Worm (Caenorhabditis elegans) whole organism, L2 larva: ENCODE measurements around the gene clec-145.

Experiments
- C34F6.9 ChIP-seq: fragments of 150-350 bp; optimal IDR thresholded peaks from 2 replicates; lab custom pipeline; 2014; ENCODE audit warnings: missing biosample characterization, missing genetic modification characterization
- F13H6.1 ChIP-seq: sonication (generic microtip); optimal IDR thresholded peaks from 2 replicates; lab custom pipeline; 2016; ENCODE audit warnings: missing genetic modification characterization, missing compliant biosample characterization
- R02D3.7 ChIP-seq: fragments of 150-350 bp; optimal IDR thresholded peaks from 2 replicates; lab custom pipeline; 2014; ENCODE audit warnings: missing biosample characterization, missing genetic modification characterization
- Y55F3AM.14 ChIP-seq: fragments of 200-800 bp; sonication (Bioruptor generic); optimal IDR thresholded peaks from 2 replicates; lab custom pipeline; 2018; ENCODE audit warnings: mild to moderate bottlenecking, missing genetic modification characterization, missing compliant biosample characterization
- alr-1 ChIP-seq: fragments of 150-350 bp; optimal IDR thresholded peaks from 2 replicates; lab custom pipeline; 2014; ENCODE audit warnings: missing biosample characterization, missing genetic modification characterization
- aly-2 ChIP-seq: fragments of 150-350 bp; optimal IDR thresholded peaks from 2 replicates; lab custom pipeline; 2014; ENCODE audit warnings: missing biosample characterization, missing genetic modification characterization
- ama-1 ChIP-seq: fragments of 150-350 bp; optimal IDR thresholded peaks from 2 replicates; lab custom pipeline; 2018; ENCODE audit warnings: inconsistent platforms
- blmp-1 ChIP-seq: sonication (generic microtip); optimal IDR thresholded peaks from 2 replicates; lab custom pipeline; 2017; ENCODE audit warnings: missing genetic modification characterization, mild to moderate bottlenecking, missing compliant biosample characterization, antibody characterized with exemption, moderate library complexity; ENCODE audit not compliant: insufficient read depth
- ceh-16 ChIP-seq: fragments of 150-350 bp; optimal IDR thresholded peaks from 2 replicates; lab custom pipeline; 2014; ENCODE audit warnings: missing biosample characterization, missing genetic modification characterization
- ceh-82 ChIP-seq: fragments of 150-350 bp; optimal IDR thresholded peaks from 2 replicates; lab custom pipeline; 2014; ENCODE audit warnings: missing biosample characterization, missing genetic modification characterization
- crh-2 ChIP-seq: sonication (generic microtip); optimal IDR thresholded peaks from 2 replicates; lab custom pipeline; 2017; ENCODE audit warnings: missing biosample characterization, missing genetic modification characterization
- dmd-4 ChIP-seq: sonication (generic microtip); optimal IDR thresholded peaks from 2 replicates; lab custom pipeline; 2017; ENCODE audit warnings: missing biosample characterization, missing genetic modification characterization
- egl-27 ChIP-seq: sonication (generic microtip); optimal IDR thresholded peaks from 3 replicates; lab custom pipeline; 2017; ENCODE audit warnings: missing biosample characterization, missing genetic modification reagents, missing genetic modification characterization
- elt-1 ChIP-seq: fragments of 150-350 bp; optimal IDR thresholded peaks from 2 replicates; lab custom pipeline; 2014; ENCODE audit warnings: missing biosample characterization, missing genetic modification characterization
- elt-3 ChIP-seq: sonication (generic microtip); optimal IDR thresholded peaks from 2 replicates; lab custom pipeline; 2017; ENCODE audit warnings: missing biosample characterization, missing genetic modification characterization
- fos-1 ChIP-seq: fragments of 150-350 bp; optimal IDR thresholded peaks from 2 replicates; lab custom pipeline; 2014; ENCODE audit warnings: missing biosample characterization, missing genetic modification characterization
- lin-11 ChIP-seq: fragments of 150-350 bp; sonication (generic microtip); optimal IDR thresholded peaks from 2 replicates; lab custom pipeline; 2014; ENCODE audit warnings: missing biosample characterization, missing genetic modification characterization, inconsistent platforms, mixed read lengths
- lin-13 ChIP-seq: fragments of 150-350 bp; optimal IDR thresholded peaks from 2 replicates; lab custom pipeline; 2014; ENCODE audit warnings: missing biosample characterization, missing genetic modification reagents, missing genetic modification characterization
- lin-39 ChIP-seq: fragments of 150-350 bp; optimal IDR thresholded peaks from 2 replicates; lab custom pipeline; 2014; ENCODE audit warnings: missing biosample characterization, missing genetic modification reagents, missing genetic modification characterization
- lsy-2 ChIP-seq, 2 experiments: fragments of 150-350 bp in 1 of 2; sonication (generic microtip) in 1 of 2; optimal IDR thresholded peaks; 2 replicates each; lab custom pipeline; 2014 to 2017; ENCODE audit warnings: missing biosample characterization in 2 of 2, missing genetic modification characterization in 2 of 2
- mab-5 ChIP-seq: fragments of 150-350 bp; optimal IDR thresholded peaks from 2 replicates; lab custom pipeline; 2014; ENCODE audit warnings: missing biosample characterization, missing genetic modification characterization
- mbf-1 ChIP-seq: sonication (generic microtip); optimal IDR thresholded peaks from 2 replicates; lab custom pipeline; 2017; ENCODE audit warnings: missing biosample characterization, missing genetic modification characterization
- mdl-1 ChIP-seq, 2 experiments: fragments of 150-350 bp in 1 of 2; sonication (generic microtip) in 1 of 2; optimal IDR thresholded peaks; 2 replicates each; lab custom pipeline; 2017; ENCODE audit warnings: missing biosample characterization in 2 of 2, missing genetic modification characterization in 2 of 2
- nhr-10 ChIP-seq: sonication (generic microtip); optimal IDR thresholded peaks from 2 replicates; lab custom pipeline; 2017; ENCODE audit warnings: missing biosample characterization, missing genetic modification characterization
- nhr-12 ChIP-seq: fragments of 150-350 bp; optimal IDR thresholded peaks from 2 replicates; lab custom pipeline; 2014; ENCODE audit warnings: missing biosample characterization, missing genetic modification characterization
- nhr-23 ChIP-seq: fragments of 150-350 bp; optimal IDR thresholded peaks from 2 replicates; lab custom pipeline; 2014; ENCODE audit warnings: missing biosample characterization, missing genetic modification reagents, missing genetic modification characterization
- nhr-237 ChIP-seq: fragments of 150-350 bp; optimal IDR thresholded peaks from 2 replicates; lab custom pipeline; 2014; ENCODE audit warnings: missing biosample characterization, missing genetic modification characterization
- nhr-25 ChIP-seq: fragments of 150-350 bp; sonication (generic microtip); optimal IDR thresholded peaks from 3 replicates; lab custom pipeline; 2014; ENCODE audit warnings: missing biosample characterization, missing genetic modification characterization
- nhr-6 ChIP-seq: fragments of 150-350 bp; optimal IDR thresholded peaks from 2 replicates; lab custom pipeline; 2014; ENCODE audit warnings: missing biosample characterization, missing genetic modification characterization
- nhr-77 ChIP-seq: fragments of 150-350 bp; optimal IDR thresholded peaks from 2 replicates; lab custom pipeline; 2014; ENCODE audit warnings: missing biosample characterization, missing genetic modification characterization
- peb-1 ChIP-seq: fragments of 150-350 bp; optimal IDR thresholded peaks from 2 replicates; lab custom pipeline; 2014; ENCODE audit warnings: missing biosample characterization, missing genetic modification characterization
- sem-4 ChIP-seq: fragments of 150-350 bp; optimal IDR thresholded peaks from 2 replicates; lab custom pipeline; 2014; ENCODE audit warnings: missing biosample characterization, missing genetic modification reagents, missing genetic modification characterization
- skn-1 ChIP-seq: sonication (generic microtip); optimal IDR thresholded peaks from 2 replicates; lab custom pipeline; 2017; ENCODE audit warnings: missing biosample characterization, missing genetic modification characterization
- sma-3 ChIP-seq: sonication (generic microtip); optimal IDR thresholded peaks from 2 replicates; lab custom pipeline; 2016; ENCODE audit warnings: missing genetic modification reagents, missing genetic modification characterization, missing compliant biosample characterization
- sma-9 ChIP-seq, 2 experiments: fragments of 150-350 bp in 1 of 2; sonication (generic microtip) in 1 of 2; optimal IDR thresholded peaks; 2 replicates each; lab custom pipeline; 2014 to 2016; ENCODE audit warnings: missing genetic modification characterization in 2 of 2, mild to moderate bottlenecking in 1 of 2, missing biosample characterization in 1 of 2, missing compliant biosample characterization in 1 of 2, missing genetic modification reagents in 1 of 2, moderate library complexity in 1 of 2
- snpc-4 ChIP-seq: fragments of 150-350 bp; optimal IDR thresholded peaks from 2 replicates; lab custom pipeline; 2014; ENCODE audit warnings: missing biosample characterization, missing genetic modification characterization
- unc-39 ChIP-seq: fragments of 150-350 bp; optimal IDR thresholded peaks from 2 replicates; lab custom pipeline; 2014; ENCODE audit warnings: missing biosample characterization, missing genetic modification characterization
- unc-55 ChIP-seq: fragments of 150-350 bp; sonication (generic microtip); optimal IDR thresholded peaks from 3 replicates; lab custom pipeline; 2014; ENCODE audit warnings: missing biosample characterization, missing genetic modification reagents, missing genetic modification characterization
- unc-62 ChIP-seq: fragments of 150-350 bp; optimal IDR thresholded peaks from 2 replicates; lab custom pipeline; 2014; ENCODE audit warnings: missing biosample characterization, missing genetic modification reagents, missing genetic modification characterization
- zag-1 ChIP-seq: fragments of 150-350 bp; optimal IDR thresholded peaks from 2 replicates; lab custom pipeline; 2014; ENCODE audit warnings: missing biosample characterization, missing genetic modification characterization
- ztf-1 ChIP-seq: fragments of 200-800 bp; sonication (Bioruptor generic); conservative IDR thresholded peaks from 2 replicates; pipeline ENCODE4 v1.3.6; 2022; ENCODE audit warnings: missing genetic modification characterization, missing compliant biosample characterization
- ztf-11 ChIP-seq: sonication (generic microtip); optimal IDR thresholded peaks from 2 replicates; lab custom pipeline; 2017; ENCODE audit warnings: missing biosample characterization, missing genetic modification characterization
- ztf-4 ChIP-seq: fragments of 150-350 bp; optimal IDR thresholded peaks from 2 replicates; lab custom pipeline; 2014; ENCODE audit warnings: missing biosample characterization, missing genetic modification characterization

Gene clec-145

ce11 chrII:13616000-13616399, 25.6 kb upstream of the clec-145 start, which contains the start of gene gst-14:
Gene gst-14 (minus strand): TSS chrII:13616100.
- TF ChIP-seq R02D3.7 (tag; lab: Kevin White, UChicago), result no peak
- no peak for TF ChIP-seq ama-1 (lab: Kevin White, UChicago)
- no peak for TF ChIP-seq nhr-23
- no peak for TF ChIP-seq nhr-6
- TF ChIP-seq nhr-25 (tag; lab: Kevin White, UChicago), result no peak
- TF ChIP-seq lsy-2 (tag; optimal IDR thresholded peaks at IDR 0.05; lab: Kevin White, UChicago), result no peak
- no peak for TF ChIP-seq nhr-77 (tag; lab: Kevin White, UChicago)
- no peak for TF ChIP-seq nhr-237 (tag; lab: Kevin White, UChicago)
- TF ChIP-seq nhr-12 (tag; lab: Kevin White, UChicago), result no peak

- no peak for TF ChIP-seq mdl-1 (tag; optimal IDR thresholded peaks at IDR 0.05; lab: Kevin White, UChicago)
- no peak for TF ChIP-seq mbf-1
These were observed 24.2 kb upstream of the clec-145 start for ce11 chrII:13614516-13614915.

DNA sequence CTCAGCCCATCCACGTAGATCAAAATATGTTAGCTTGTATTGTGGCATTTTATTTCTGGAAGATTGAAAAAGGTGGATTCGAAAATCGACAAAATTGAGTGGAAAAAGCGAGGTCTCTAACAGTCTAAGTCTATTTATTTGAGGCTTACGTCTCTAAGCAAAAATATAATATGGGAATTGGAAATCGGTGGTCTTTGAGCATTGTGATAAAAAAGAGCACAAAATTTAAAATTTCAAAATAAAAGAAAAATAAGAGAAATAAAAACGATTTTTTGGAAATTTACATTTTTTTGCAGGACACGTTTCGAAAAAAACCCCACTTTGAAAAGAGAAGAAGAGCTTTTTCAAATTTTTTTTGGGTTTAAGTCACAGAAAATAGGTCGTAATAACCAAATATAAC, 22.7 kb upstream of the clec-145 start, which contains the start of gene gst-15:
TSS of gene gst-15 (minus strand) at position 101 of the 400 bp plus-strand sequence.
- TF ChIP-seq lin-11 (tag; lab: Kevin White, UChicago) (no peak), mab-5 (tag; lab: Kevin White, UChicago) (no peak)

DNA sequence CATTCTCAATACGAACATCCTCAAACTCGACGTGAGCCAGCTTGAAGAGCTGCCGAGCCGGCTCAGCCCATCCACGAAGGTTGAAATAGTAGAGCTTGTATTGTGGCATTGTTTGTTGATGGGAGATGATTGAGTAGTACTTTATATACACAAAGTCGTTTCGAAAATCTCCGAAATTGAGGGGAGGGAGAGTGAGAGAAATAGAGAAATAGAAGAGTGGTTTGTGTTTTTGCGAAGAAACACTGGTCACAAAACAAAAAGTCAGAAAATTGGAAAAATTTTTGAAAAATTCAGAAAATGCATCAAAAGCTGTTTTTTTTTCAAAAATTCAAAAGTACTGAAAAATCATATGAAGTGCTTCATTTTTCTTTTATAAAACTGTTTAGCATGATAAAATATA, 20.8 kb upstream of the clec-145 start, which contains the start of gene gst-24:
TSS of gene gst-24 (minus strand) at position 181 of the 400 bp plus-strand sequence.
- TF ChIP-seq C34F6.9 (tag; lab: Kevin White, UChicago) (peak; percentile 65), aly-2 (tag; lab: Kevin White, UChicago) (no peak), unc-55 (GFP tag; lab: Kevin White, UChicago) (peak; percentile 0), fos-1 (tag; lab: Kevin White, UChicago) (no peak), nhr-6 (no peak)

DNA sequence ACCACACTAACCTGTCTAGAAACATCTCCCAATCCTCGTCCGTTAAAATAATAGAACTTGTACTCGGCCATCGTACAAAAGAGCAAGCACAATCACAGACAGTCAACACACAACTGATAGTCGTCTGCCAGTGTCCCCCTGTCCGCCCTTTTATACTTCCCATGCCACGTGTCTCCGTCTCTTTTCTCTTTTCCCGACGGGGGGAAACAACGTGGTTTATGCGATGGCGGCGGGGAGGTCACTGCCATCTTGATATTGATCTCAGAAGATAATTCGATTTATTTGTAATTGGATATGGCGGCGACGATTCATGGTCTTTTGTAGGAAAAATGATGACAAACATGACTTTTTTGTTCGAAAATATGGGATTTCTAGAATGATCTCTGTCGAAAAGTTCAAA, 19.3 kb upstream of the clec-145 start, which contains the start of gene gst-20:
TSS of gene gst-20 (minus strand) at position 170 of the 400 bp plus-strand sequence.
- no peak for TF ChIP-seq nhr-10 (tag; lab: Kevin White, UChicago)
- TF ChIP-seq ztf-11 (tag; lab: Kevin White, UChicago), result no peak
- TF ChIP-seq sma-3 (GFP tag; lab: Kevin White, UChicago), result peak; percentile 73
- peak; percentile 78 for TF ChIP-seq crh-2
- TF ChIP-seq blmp-1 (tag; lab: Kevin White, UChicago), result peak; percentile 62
- no peak for TF ChIP-seq nhr-77 (tag; lab: Kevin White, UChicago)
- TF ChIP-seq lin-11 (tag; lab: Kevin White, UChicago), result no peak
- no peak for TF ChIP-seq elt-1 (tag; lab: Kevin White, UChicago)
- no peak for TF ChIP-seq ceh-16 (tag; lab: Kevin White, UChicago)
- peak; percentile 50 for TF ChIP-seq F13H6.1
- TF ChIP-seq C34F6.9 (tag; lab: Kevin White, UChicago), result no peak
- TF ChIP-seq unc-62, result no peak
- TF ChIP-seq ama-1 (lab: Kevin White, UChicago), result no peak
- TF ChIP-seq mbf-1, result no peak
- no peak for TF ChIP-seq lin-13 (GFP tag; lab: Kevin White, UChicago)
- no peak for TF ChIP-seq unc-55 (GFP tag; lab: Kevin White, UChicago)
- no peak for TF ChIP-seq elt-3
- TF ChIP-seq fos-1 (tag; lab: Kevin White, UChicago), result peak; percentile 35
- no peak for TF ChIP-seq dmd-4 (tag; lab: Kevin White, UChicago)
- no peak for TF ChIP-seq Y55F3AM.14 (GFP tag; lab: Kevin White, UChicago)
- no peak for TF ChIP-seq snpc-4 (tag; lab: Kevin White, UChicago)
- peak; percentile 76 for TF ChIP-seq nhr-25 (tag; lab: Kevin White, UChicago)
- no peak for TF ChIP-seq lin-39 (tag; lab: Kevin White, UChicago)
- no peak for TF ChIP-seq lsy-2 (tag; optimal IDR thresholded peaks at IDR 0.05; lab: Kevin White, UChicago)
- TF ChIP-seq ztf-4 (tag; lab: Kevin White, UChicago), result no peak
- TF ChIP-seq sma-9 (GFP tag; optimal IDR thresholded peaks at IDR 0.05; lab: Kevin White, UChicago), result peak; percentile 91
- no peak for TF ChIP-seq sma-9 (tag; optimal IDR thresholded peaks at IDR 0.05; lab: Kevin White, UChicago)
- TF ChIP-seq unc-39 (tag; lab: Kevin White, UChicago), result no peak
- no peak for TF ChIP-seq ceh-82
- TF ChIP-seq peb-1 (tag; lab: Kevin White, UChicago), result no peak
- no peak for TF ChIP-seq nhr-237 (tag; lab: Kevin White, UChicago)
- TF ChIP-seq alr-1, result no peak
- TF ChIP-seq zag-1 (tag; lab: Kevin White, UChicago), result no peak
- no peak for TF ChIP-seq egl-27 (tag; lab: Kevin White, UChicago)
- TF ChIP-seq mab-5 (tag; lab: Kevin White, UChicago), result no peak
- TF ChIP-seq mdl-1 (tag; optimal IDR thresholded peaks at IDR 0.05; lab: Kevin White, UChicago), result peak; percentile 35 to 76
- TF ChIP-seq nhr-12 (tag; lab: Kevin White, UChicago), result no peak
- peak; percentile 36 for TF ChIP-seq skn-1
- no peak for TF ChIP-seq R02D3.7 (tag; lab: Kevin White, UChicago)
- TF ChIP-seq aly-2 (tag; lab: Kevin White, UChicago), result no peak
- no peak for TF ChIP-seq ztf-1 (GFP tag; lab: Robert Waterston, UW)
- no peak for TF ChIP-seq sem-4 (tag; lab: Kevin White, UChicago)
- no peak for TF ChIP-seq nhr-23
